Worm (Caenorhabditis elegans): ENCODE measurements around the gene gkow-1.

gkow-1 gene

ce11 chrIV:10337286-10337685 lies 20.7 kb upstream of the gkow-1 start:
- no peak for TF ChIP-seq ztf-22 (GFP tag; optimal IDR thresholded peaks at IDR 0.05)
- TF ChIP-seq ets-4 (GFP tag; optimal IDR thresholded peaks at IDR 0.05): no peak
- TF ChIP-seq dpl-1 (GFP tag; optimal IDR thresholded peaks at IDR 0.05): no peak
- no peak for TF ChIP-seq ZK185.1 (tag; optimal IDR thresholded peaks at IDR 0.05; ENCODE audit: poor library complexity, severe bottlenecking)
- no peak for TF ChIP-seq nhr-179 (tag; optimal IDR thresholded peaks at IDR 0.05)
- TF ChIP-seq egl-18 (GFP tag; IDR thresholded peaks at IDR 0.05): no peak
- TF ChIP-seq dox-1 (GFP tag; IDR thresholded peaks at IDR 0.05): no peak
- TF ChIP-seq pha-4 (tag; optimal IDR thresholded peaks at IDR 0.05): no peak
- TF ChIP-seq tlf-1 (GFP tag; optimal IDR thresholded peaks at IDR 0.05): no peak
- no peak for TF ChIP-seq ceh-100 (GFP tag; IDR thresholded peaks at IDR 0.05)
- TF ChIP-seq ceh-91 (GFP tag; IDR thresholded peaks at IDR 0.05): no peak
- no peak for TF ChIP-seq nhr-90 (tag; optimal IDR thresholded peaks at IDR 0.05)
- no peak for TF ChIP-seq ekl-4 (GFP tag; IDR thresholded peaks at IDR 0.05)
- TF ChIP-seq zim-3 (tag; optimal IDR thresholded peaks at IDR 0.05): no peak
- TF ChIP-seq Y53G8AR.9 (GFP tag; conservative IDR thresholded peaks at IDR 0.05): no peak
- TF ChIP-seq Y53F4B.3 (GFP tag; IDR thresholded peaks at IDR 0.05): no peak
- no peak for TF ChIP-seq nfya-1 (tag; optimal IDR thresholded peaks at IDR 0.05; ENCODE audit: borderline replicate concordance, insufficient read depth)
- no peak for TF ChIP-seq Y56A3A.18 (GFP tag; IDR thresholded peaks at IDR 0.05)
- no peak for TF ChIP-seq mel-28 (tag; optimal IDR thresholded peaks at IDR 0.05; ENCODE audit: borderline replicate concordance)

- no peak for TF ChIP-seq tbp1 (GFP tag; optimal IDR thresholded peaks at IDR 0.05)
Observed at ce11 chrIV:10339701-10340100, 18.2 kb upstream of the gkow-1 start.

ce11 chrIV:10341618-10342360 lies 16.2 kb upstream of the gkow-1 start:
- TF ChIP-seq die-1 (tag; optimal IDR thresholded peaks at IDR 0.05) (peak; percentile 3), K12H6.12 (tag; optimal IDR thresholded peaks at IDR 0.05) (peak; percentile 36), lin-35 (GFP tag; optimal IDR thresholded peaks at IDR 0.05) (peak in 1 of 3 experiments; percentile 43), attf-5 (GFP tag; optimal IDR thresholded peaks at IDR 0.05) (no peak), nfyb-1 (GFP tag; IDR thresholded peaks at IDR 0.05) (no peak), sdz-38 (tag; optimal IDR thresholded peaks at IDR 0.05) (no peak), ztf-18 (tag; optimal IDR thresholded peaks at IDR 0.05) (peak; percentile 14), chd-7 (tag; optimal IDR thresholded peaks at IDR 0.05) (no peak), snpc-4 (GFP tag; optimal IDR thresholded peaks at IDR 0.05) (no peak), snpc-4 (tag; optimal IDR thresholded peaks at IDR 0.05) (peak in 2 of 4 experiments; percentile 7 to 18), hrde-1 (tag; optimal IDR thresholded peaks at IDR 0.05; ENCODE audit: borderline replicate concordance) (no peak), B0035.1 (tag; optimal IDR thresholded peaks at IDR 0.05) (peak; percentile 20), lin-40 (tag; optimal IDR thresholded peaks at IDR 0.05) (no peak), F23B12.7 (tag; optimal IDR thresholded peaks at IDR 0.05; ENCODE audit: insufficient read depth) (peak; percentile 19), akir-1 (GFP tag; optimal IDR thresholded peaks at IDR 0.05) (no peak), egrh-3 (GFP tag; IDR thresholded peaks at IDR 0.05) (0 out of 2 replicates have a peak, but pooled peaks have one; percentile 48), zfh-2 (GFP tag; conservative IDR thresholded peaks at IDR 0.05) (peak; percentile 76), zim-3 (tag; optimal IDR thresholded peaks at IDR 0.05) (no peak), gei-17 (GFP tag; optimal IDR thresholded peaks at IDR 0.05) (no peak), sea-2 (GFP tag; IDR thresholded peaks at IDR 0.05) (no peak)
